Worm (Caenorhabditis elegans): ENCODE data around the gene phat-5.

The phat-5 gene

DNA sequence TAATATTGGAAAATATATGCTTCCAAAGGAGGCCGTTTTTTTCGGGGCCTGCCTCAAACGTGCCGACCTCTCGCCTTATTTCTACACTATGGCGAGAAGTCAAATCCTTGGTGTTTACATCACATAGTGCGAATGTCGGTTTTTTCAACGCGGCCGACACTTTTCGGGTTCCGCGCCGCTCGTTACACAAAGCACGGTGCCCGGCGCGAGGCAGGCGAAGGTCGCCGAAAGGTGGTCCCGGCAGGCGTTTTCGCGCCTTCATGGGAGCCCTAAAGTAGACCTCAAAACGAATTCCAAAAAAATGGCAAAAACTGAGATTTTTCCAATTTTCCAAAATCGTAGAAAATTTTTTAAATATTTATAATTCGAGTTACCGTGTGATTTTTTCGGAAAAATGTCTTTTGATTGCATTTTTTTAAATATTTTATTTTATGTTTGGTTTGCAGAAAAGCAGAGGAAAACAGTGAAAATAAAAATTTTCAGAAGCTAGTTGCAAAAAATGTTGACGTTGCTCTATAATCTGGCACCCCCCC lies 3.3 kb upstream of the phat-5 start, which contains the start of gene T05B4.12:
Gene T05B4.12, minus strand, starts transcription at position 483 of the 533 bp plus-strand sequence.
- TF ChIP-seq lir-3 (tag; optimal IDR thresholded peaks at IDR 0.05; ENCODE audit: poor library complexity) = no peak
- no peak for TF ChIP-seq egl-13 (tag; optimal IDR thresholded peaks at IDR 0.05)
- no peak for TF ChIP-seq skn-1 (tag; optimal IDR thresholded peaks at IDR 0.05)
- no peak for TF ChIP-seq lin-15B (tag; optimal IDR thresholded peaks at IDR 0.05)
- TF ChIP-seq snu-23 (GFP tag; optimal IDR thresholded peaks at IDR 0.05) = no peak
- TF ChIP-seq tbx-2 (tag; optimal IDR thresholded peaks at IDR 0.05) = no peak
- TF ChIP-seq rnt-1 (tag; optimal IDR thresholded peaks at IDR 0.05) = no peak
- TF ChIP-seq alr-1 (tag; optimal IDR thresholded peaks at IDR 0.05; ENCODE audit: borderline replicate concordance) = no peak
- TF ChIP-seq nhr-76 (tag; optimal IDR thresholded peaks at IDR 0.05) = no peak
- no peak for TF ChIP-seq F16B12.6 (tag; optimal IDR thresholded peaks at IDR 0.05)
- TF ChIP-seq hpl-2 (GFP tag; optimal IDR thresholded peaks at IDR 0.05) = no peak
- TF ChIP-seq lin-13 (GFP tag; optimal IDR thresholded peaks at IDR 0.05) = no peak
- TF ChIP-seq mef-2 (tag; optimal IDR thresholded peaks at IDR 0.05) = no peak
- TF ChIP-seq grh-1 (GFP tag; IDR thresholded peaks at IDR 0.05) = no peak
- TF ChIP-seq lin-35 (GFP tag; optimal IDR thresholded peaks at IDR 0.05) = no peak

DNA sequence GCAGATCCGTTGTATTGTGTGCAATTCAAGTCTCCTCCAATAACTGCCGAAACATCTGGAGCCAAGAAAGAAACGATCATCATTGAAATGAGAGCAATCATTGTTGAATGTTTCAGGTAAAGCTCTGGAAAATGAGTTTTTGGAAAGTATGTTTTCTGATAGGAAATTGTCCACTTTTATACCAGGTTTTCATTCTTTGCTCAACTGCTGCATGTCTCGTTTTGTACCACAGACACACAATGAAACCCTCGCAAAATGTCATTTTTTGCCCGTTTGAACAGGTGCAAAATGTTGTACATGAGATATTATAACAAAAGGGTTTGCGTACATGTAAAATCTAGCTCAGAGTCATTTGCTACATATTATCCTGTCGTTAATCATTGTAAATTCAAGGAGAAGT lies 1.7 kb downstream of the phat-5 start, which contains the start of gene T05B4.10:
Gene T05B4.10, minus strand, starts transcription at position 101 of the 400 bp plus-strand sequence.
- TF ChIP-seq mdl-1 (tag; optimal IDR thresholded peaks at IDR 0.05) = no peak
- no peak for TF ChIP-seq ztf-11 (tag; optimal IDR thresholded peaks at IDR 0.05)
- TF ChIP-seq sptf-1 (tag; optimal IDR thresholded peaks at IDR 0.05) = no peak
- TF ChIP-seq pqm-1 (tag; optimal IDR thresholded peaks at IDR 0.05) = no peak
- TF ChIP-seq nhr-85 (tag) = no peak
- no peak for TF ChIP-seq elt-3 (tag; optimal IDR thresholded peaks at IDR 0.05)
- no peak for TF ChIP-seq nhr-12 (tag; optimal IDR thresholded peaks at IDR 0.05)
- TF ChIP-seq xbp-1 (tag; optimal IDR thresholded peaks at IDR 0.05) = no peak
- TF ChIP-seq hlh-4 (tag; optimal IDR thresholded peaks at IDR 0.05) = no peak
- TF ChIP-seq tbx-2 (tag; optimal IDR thresholded peaks at IDR 0.05) = no peak
- TF ChIP-seq mab-9 (GFP tag; IDR thresholded peaks at IDR 0.05) = no peak

DNA sequence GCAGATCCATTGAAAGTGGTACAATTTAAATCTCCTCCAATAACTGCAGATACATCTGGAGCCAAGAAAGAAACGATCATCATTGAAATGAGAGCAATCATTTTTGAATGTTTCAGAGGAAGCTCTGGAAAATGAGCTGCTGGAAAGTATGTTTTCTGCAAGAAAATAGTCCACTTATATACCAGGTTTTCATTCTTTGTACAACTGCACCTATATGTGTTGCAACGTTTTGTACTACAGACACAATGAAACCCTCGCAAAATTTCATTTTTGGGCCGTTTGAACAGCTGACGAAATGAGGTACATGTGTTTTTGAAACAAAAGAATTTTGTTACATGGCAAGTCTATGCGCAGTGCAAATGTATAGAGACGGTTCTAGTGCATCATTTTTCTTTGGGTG lies 4.0 kb downstream of the phat-5 start, which contains the start of gene T05B4.9:
Gene T05B4.9, minus strand, starts transcription at position 101 of the 400 bp plus-strand sequence.
- TF ChIP-seq vab-15 (tag; optimal IDR thresholded peaks at IDR 0.05) (no peak), ama-1 (optimal IDR thresholded peaks at IDR 0.05) (no peak), C34B4.2 (tag; optimal IDR thresholded peaks at IDR 0.05) (no peak), ceh-8 (GFP tag; optimal IDR thresholded peaks at IDR 0.05) (no peak), unc-98 (GFP tag; IDR thresholded peaks at IDR 0.05) (no peak), hpl-2 (GFP tag; optimal IDR thresholded peaks at IDR 0.05) (no peak)

DNA sequence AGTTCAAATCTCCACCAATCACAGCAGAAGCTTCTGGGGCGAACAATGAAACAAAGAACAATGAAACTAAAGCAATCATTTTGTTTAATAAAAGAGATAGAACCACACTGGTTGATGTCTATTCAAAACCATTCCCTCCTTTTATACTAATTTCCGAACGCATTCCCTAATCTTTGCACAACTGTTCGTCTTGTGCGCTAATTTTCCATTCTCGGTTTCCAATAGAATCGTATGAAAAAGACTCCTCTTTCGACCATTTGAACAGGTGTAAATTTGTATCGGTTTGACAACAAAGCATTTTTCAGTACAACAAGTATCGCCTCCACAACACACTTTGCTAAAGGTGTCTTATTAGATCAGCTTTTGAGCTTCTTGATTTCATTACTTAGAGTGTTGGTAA lies 6.2 kb downstream of the phat-5 start, which contains the start of gene T05B4.8:
Gene T05B4.8, minus strand, starts transcription at position 101 of the 400 bp plus-strand sequence.
- TF ChIP-seq unc-130 (tag; optimal IDR thresholded peaks at IDR 0.05) (no peak), efl-1 (optimal IDR thresholded peaks at IDR 0.05) (no peak), efl-1 (GFP tag; optimal IDR thresholded peaks at IDR 0.05 in 1 of 2) (peak in 1 of 2 experiments; percentile 69)

DNA sequence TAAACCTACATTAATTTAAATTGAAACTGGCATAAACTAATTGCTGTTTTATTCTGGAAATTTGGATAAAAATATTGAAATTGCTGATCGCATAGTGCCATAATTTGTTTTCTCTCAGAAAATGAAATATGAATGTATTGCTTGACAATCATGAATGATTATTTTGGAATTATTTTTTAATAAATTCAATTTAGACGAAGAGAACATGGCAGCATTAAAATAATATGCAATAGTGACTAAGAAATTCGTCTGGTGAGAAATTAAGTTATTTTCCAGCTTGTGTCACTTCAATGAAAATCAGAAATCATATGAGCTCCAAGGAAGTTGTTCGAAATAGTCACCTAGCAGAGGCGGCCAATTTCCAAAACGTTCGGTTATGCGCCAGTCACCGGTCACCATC lies 7.7 kb downstream of the phat-5 start, which contains the start of gene srw-133:
Gene srw-133, minus strand, starts transcription at position 101 of the 400 bp plus-strand sequence.
- no peak for TF ChIP-seq ceh-82 (tag; optimal IDR thresholded peaks at IDR 0.05)
- TF ChIP-seq unc-86 (tag; optimal IDR thresholded peaks at IDR 0.05) = no peak
- no peak for TF ChIP-seq efl-1 (optimal IDR thresholded peaks at IDR 0.05)
- peak in 1 of 2 experiments; percentile 3 for TF ChIP-seq efl-1 (GFP tag; optimal IDR thresholded peaks at IDR 0.05 in 1 of 2)
- TF ChIP-seq hlh-4 (tag; optimal IDR thresholded peaks at IDR 0.05) = no peak
